Fruit fly (Drosophila melanogaster) whole organism, adult: ENCODE data around the gene Cyp4c3.

Experiments
- CG11617 ChIP-seq: fragments of 200-800 bp; sonication (Bioruptor generic); optimal IDR thresholded peaks from 2 replicates; lab custom pipeline; 2017; ENCODE audit warnings: mild to moderate bottlenecking, missing biosample characterization, missing genetic modification reagents, missing genetic modification characterization
- CG12768 ChIP-seq: fragments of 200-800 bp; sonication (Bioruptor generic); optimal IDR thresholded peaks from 2 replicates; lab custom pipeline; 2017; ENCODE audit warnings: missing biosample characterization, missing genetic modification characterization, mild to moderate bottlenecking, moderate library complexity, missing genetic modification reagents
- CG14711 ChIP-seq: fragments of 200-800 bp; sonication (Bioruptor generic); optimal IDR thresholded peaks from 2 replicates; lab custom pipeline; 2018; ENCODE audit warnings: missing biosample characterization, mild to moderate bottlenecking, missing genetic modification characterization, moderate library complexity
- CG1620 ChIP-seq: fragments of 200-800 bp; sonication (Bioruptor generic); optimal IDR thresholded peaks from 2 replicates; lab custom pipeline; 2016; ENCODE audit warnings: missing biosample characterization, missing genetic modification characterization
- CG33017 ChIP-seq: fragments of 200-800 bp; sonication (Bioruptor generic); optimal IDR thresholded peaks from 2 replicates; lab custom pipeline; 2018; ENCODE audit warnings: missing biosample characterization, mild to moderate bottlenecking, missing genetic modification characterization, moderate library complexity
- CG5204 ChIP-seq: fragments of 200-800 bp; sonication (Bioruptor generic); optimal IDR thresholded peaks from 2 replicates; lab custom pipeline; 2016; ENCODE audit warnings: missing biosample characterization, missing genetic modification characterization
- CG7045 ChIP-seq: fragments of 200-800 bp; sonication (Bioruptor generic); optimal IDR thresholded peaks from 2 replicates; lab custom pipeline; 2017; ENCODE audit warnings: missing biosample characterization, mild to moderate bottlenecking, missing genetic modification characterization
- CG7101 ChIP-seq: fragments of 200-800 bp; sonication (Bioruptor generic); optimal IDR thresholded peaks from 2 replicates; lab custom pipeline; 2018; ENCODE audit warnings: missing biosample characterization, mild to moderate bottlenecking, missing genetic modification characterization, moderate library complexity
- Clk ChIP-seq: fragments of 200-800 bp; sonication (Bioruptor generic); optimal IDR thresholded peaks from 2 replicates; lab custom pipeline; 2017; ENCODE audit warnings: missing biosample characterization, missing genetic modification characterization
- Crg-1 ChIP-seq: fragments of 200-800 bp; sonication (Bioruptor generic); optimal IDR thresholded peaks from 2 replicates; lab custom pipeline; 2016; ENCODE audit warnings: missing biosample characterization, missing genetic modification characterization
- Hr96 ChIP-seq: fragments of 200-800 bp; sonication (Bioruptor generic); optimal IDR thresholded peaks from 2 replicates; lab custom pipeline; 2016; ENCODE audit warnings: missing biosample characterization, missing genetic modification characterization
- Mnt ChIP-seq: fragments of 200-800 bp; sonication (Bioruptor generic); optimal IDR thresholded peaks from 2 replicates; lab custom pipeline; 2016; ENCODE audit warnings: missing biosample characterization, mild to moderate bottlenecking, missing genetic modification characterization
- bab1 ChIP-seq: fragments of 200-800 bp; sonication (Bioruptor generic); optimal IDR thresholded peaks from 3 replicates; lab custom pipeline; 2019; ENCODE audit warnings: missing biosample characterization, mild to moderate bottlenecking, missing genetic modification characterization, moderate library complexity
- cic ChIP-seq: fragments of 200-800 bp; sonication (Bioruptor generic); optimal IDR thresholded peaks from 2 replicates; lab custom pipeline; 2017; ENCODE audit warnings: missing biosample characterization, mild to moderate bottlenecking, missing genetic modification characterization, moderate library complexity
- cnc ChIP-seq, 2 experiments: fragments of >200 bp; optimal IDR thresholded peaks; 2 replicates each; lab custom pipeline; 2017
- kay ChIP-seq: fragments of 200-800 bp; sonication (Bioruptor generic); peaks from one replicate; lab custom pipeline; 2016; ENCODE audit warnings: missing biosample characterization, missing genetic modification characterization, borderline replicate concordance
- ovo ChIP-seq: fragments of 200-800 bp; sonication (Bioruptor generic); optimal IDR thresholded peaks from 2 replicates; lab custom pipeline; 2016; ENCODE audit warnings: missing biosample characterization, missing genetic modification characterization
- pad ChIP-seq: fragments of 200-800 bp; sonication (Bioruptor generic); optimal IDR thresholded peaks from 3 replicates; lab custom pipeline; 2017; ENCODE audit warnings: missing biosample characterization, missing genetic modification characterization, mild to moderate bottlenecking, moderate library complexity, missing genetic modification reagents
- tj ChIP-seq: fragments of 200-800 bp; sonication (Bioruptor generic); optimal IDR thresholded peaks from 3 replicates; lab custom pipeline; 2017; ENCODE audit warnings: missing biosample characterization, mild to moderate bottlenecking, missing genetic modification characterization, moderate library complexity
- toe ChIP-seq: fragments of 200-800 bp; sonication (Bioruptor generic); optimal IDR thresholded peaks from 2 replicates; lab custom pipeline; 2016; ENCODE audit warnings: missing biosample characterization, missing genetic modification characterization

Cyp4c3 gene

DNA sequence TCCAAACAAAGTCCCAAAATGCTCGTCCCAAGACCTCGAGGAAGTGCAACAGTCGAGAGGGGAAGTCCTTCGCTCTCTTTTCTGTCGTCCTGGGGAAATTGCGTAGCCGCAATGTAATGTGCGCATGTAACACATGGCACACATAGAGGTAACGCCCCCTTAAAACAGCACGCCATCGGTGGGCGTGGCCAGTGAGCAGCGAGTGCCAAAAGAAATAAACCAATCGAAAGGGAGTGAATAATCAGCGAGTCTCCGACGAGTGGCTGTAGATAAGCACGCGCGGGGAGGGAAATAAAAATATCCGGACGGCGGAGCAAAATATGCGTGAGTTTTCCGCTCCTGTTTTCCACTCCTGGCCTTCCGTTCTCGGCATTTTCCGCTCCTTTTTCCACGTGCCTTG is 15.2 kb downstream of the Cyp4c3 start:
- TF ChIP-seq CG1620 (GFP tag; lab: Kevin White, UChicago) (no peak), pad (GFP tag; lab: Kevin White, UChicago) (peak; percentile 70), cic (GFP tag; lab: Kevin White, UChicago) (no peak)

DNA sequence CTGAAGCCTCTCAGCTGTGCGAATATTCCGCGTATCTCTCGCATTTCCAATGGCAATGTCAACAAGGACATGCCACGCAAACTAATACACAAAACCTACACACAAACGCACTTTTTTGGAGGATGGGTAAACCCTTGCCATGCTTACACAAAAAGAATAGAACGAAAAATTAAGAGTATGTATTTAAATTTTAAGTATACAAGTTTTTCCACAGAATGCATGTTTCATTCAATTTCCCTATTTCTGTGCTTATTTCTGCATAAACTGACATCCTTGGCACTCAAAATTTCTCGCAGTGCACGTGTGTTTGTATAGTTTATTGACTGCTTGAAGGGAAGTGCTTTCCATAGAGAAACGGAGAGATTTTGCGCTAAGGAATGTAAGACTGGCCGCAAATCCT is 16.0 kb downstream of the Cyp4c3 start:
- TF ChIP-seq Crg-1 (GFP tag; lab: Kevin White, UChicago) (no peak), kay (GFP tag; lab: Kevin White, UChicago) (no peak), cnc (optimal IDR thresholded peaks at IDR 0.05; lab: Kevin White, UChicago) (no peak)

DNA sequence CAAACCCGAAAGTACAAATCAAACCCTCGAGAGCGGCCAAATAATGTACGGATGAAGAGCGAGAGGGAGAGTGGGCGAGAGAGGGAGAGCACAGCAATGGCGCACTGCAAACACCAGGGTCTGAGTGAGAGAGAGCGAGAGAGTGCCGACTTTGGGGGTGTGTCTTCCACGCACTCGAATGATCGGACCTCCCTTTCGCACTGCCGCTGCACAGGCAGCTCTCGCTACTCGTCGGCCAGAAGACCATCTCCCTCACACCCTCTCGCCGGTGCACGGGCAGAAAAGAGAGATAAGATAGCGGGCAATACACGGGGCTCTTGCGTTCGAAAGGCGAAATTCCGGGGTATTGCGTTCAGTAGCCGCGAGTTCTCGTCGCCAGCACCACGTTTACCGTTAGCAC is 18.6 kb downstream of the Cyp4c3 start, which contains the start of gene Ptx1:
Gene Ptx1, plus strand, starts transcription at position 353 of the 400 bp plus-strand sequence.
- TF ChIP-seq CG1620 (GFP tag; lab: Kevin White, UChicago) (no peak), toe (GFP tag; lab: Kevin White, UChicago) (peak; percentile 1), Mnt (GFP tag; lab: Kevin White, UChicago) (peak; percentile 29), pad (GFP tag; lab: Kevin White, UChicago) (peak; percentile 65)

DNA sequence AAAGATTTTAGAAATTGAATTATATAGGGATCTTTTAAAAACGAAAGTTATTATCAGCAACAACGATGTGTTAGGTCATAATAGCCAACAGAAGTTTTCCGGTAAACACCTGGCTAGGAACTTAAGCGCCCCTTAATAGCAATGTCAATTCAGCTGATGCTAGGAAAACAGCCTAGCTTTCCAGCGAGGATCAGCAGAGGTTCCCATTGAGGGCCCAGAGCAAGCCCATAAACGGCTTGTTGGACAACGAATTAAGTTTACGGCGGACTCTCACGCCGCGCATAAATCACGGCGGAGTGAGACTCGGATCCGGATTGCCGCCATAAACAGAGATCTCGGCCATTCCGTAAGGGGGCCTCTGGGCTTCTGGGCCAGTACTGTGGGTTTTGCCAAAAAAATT is 19.9 kb downstream of the Cyp4c3 start:
- TF ChIP-seq CG5204 (no peak), bab1 (GFP tag; lab: Kevin White, UChicago) (no peak), cic (GFP tag; lab: Kevin White, UChicago) (peak; percentile 54), Mnt (GFP tag; lab: Kevin White, UChicago) (no peak), CG11617 (peak; percentile 39), Clk (no peak), CG33017 (tag; lab: Kevin White, UChicago) (peak; percentile 29), Crg-1 (GFP tag; lab: Kevin White, UChicago) (no peak), CG7045 (GFP tag; lab: Kevin White, UChicago) (peak; percentile 62), tj (no peak), CG7101 (tag; lab: Kevin White, UChicago) (peak; percentile 38), CG12768 (GFP tag; lab: Kevin White, UChicago) (peak; percentile 37), ovo (no peak), cnc (optimal IDR thresholded peaks at IDR 0.05; lab: Kevin White, UChicago) (no peak)

DNA sequence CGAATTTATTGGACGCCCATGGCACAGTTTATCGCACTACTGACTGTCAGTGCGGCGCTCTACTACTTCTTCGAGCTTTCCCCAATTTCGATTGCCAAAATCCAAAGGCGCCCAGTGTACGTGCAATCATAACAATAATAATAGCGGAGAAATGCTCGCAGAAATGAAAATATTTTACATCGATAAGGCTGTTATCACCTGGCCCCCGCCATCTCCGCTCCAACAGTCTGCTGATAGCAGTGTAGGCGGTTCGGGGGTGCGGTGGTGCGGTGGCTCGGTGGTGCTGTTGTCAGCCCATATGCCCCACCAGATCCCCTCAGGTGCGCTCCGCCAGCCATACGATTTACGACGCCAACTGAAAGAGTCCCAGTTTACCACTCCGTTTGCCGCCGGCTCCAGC is 21.4 kb downstream of the Cyp4c3 start:
- TF ChIP-seq Crg-1 (GFP tag; lab: Kevin White, UChicago) (no peak), Hr96 (GFP tag; lab: Kevin White, UChicago) (peak; percentile 5), Mnt (GFP tag; lab: Kevin White, UChicago) (no peak), CG11617 (peak; percentile 28), ovo (no peak), cic (GFP tag; lab: Kevin White, UChicago) (no peak), CG14711 (no peak), pad (GFP tag; lab: Kevin White, UChicago) (peak; percentile 14), tj (peak; percentile 13), bab1 (GFP tag; lab: Kevin White, UChicago) (no peak), Clk (peak; percentile 28), CG5204 (no peak), kay (GFP tag; lab: Kevin White, UChicago) (no peak)

DNA sequence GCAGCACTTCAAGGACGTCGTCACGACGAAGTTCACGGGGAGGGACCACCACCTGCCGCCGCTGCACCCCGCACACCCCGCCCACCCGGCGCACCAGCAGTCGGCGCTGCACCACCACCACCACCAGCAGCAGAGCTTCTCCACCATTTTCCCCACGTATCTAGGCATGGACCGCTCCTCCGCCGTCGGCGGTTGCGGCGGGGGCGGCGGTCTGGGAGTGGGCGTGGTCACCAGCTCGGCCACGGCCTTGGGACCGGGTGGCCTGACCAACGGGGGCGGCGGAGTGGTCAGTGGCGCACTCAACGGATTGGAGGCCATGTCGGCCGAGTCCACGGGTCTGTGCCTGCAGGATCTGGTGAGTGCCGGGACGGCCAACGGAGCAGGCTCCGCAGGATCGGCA is 22.2 kb downstream of the Cyp4c3 start:
- TF ChIP-seq Clk, result no peak

DNA sequence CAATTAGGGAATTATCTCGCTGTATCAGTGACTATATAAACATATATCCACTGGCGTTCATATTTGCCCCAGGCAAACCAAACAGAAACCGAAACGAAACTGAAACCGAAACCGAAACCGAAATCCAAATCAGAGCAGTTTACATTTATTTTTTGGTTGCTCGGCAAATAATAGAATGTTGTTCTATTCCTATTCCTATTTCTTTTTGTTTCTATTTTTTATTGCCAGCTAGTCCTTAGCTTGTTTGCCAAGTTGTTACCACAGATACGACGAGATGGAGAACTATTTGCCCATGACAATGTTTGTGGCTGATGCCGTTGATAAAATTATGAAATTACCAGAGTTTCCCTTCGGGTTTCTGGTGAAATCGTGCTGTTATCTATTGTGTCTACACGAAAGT is 25.0 kb downstream of the Cyp4c3 start:
- no peak for TF ChIP-seq CG12768 (GFP tag; lab: Kevin White, UChicago)
- no peak for TF ChIP-seq bab1 (GFP tag; lab: Kevin White, UChicago)
- TF ChIP-seq CG14711, result no peak
- no peak for TF ChIP-seq Hr96 (GFP tag; lab: Kevin White, UChicago)
- no peak for TF ChIP-seq CG33017 (tag; lab: Kevin White, UChicago)
- no peak for TF ChIP-seq CG7045 (GFP tag; lab: Kevin White, UChicago)
- TF ChIP-seq ovo, result no peak
- no peak for TF ChIP-seq CG7101 (tag; lab: Kevin White, UChicago)
- TF ChIP-seq cnc (optimal IDR thresholded peaks at IDR 0.05; lab: Kevin White, UChicago), result no peak
- TF ChIP-seq cic (GFP tag; lab: Kevin White, UChicago), result no peak
- TF ChIP-seq toe (GFP tag; lab: Kevin White, UChicago), result no peak
- no peak for TF ChIP-seq tj
- TF ChIP-seq Clk, result no peak
- TF ChIP-seq CG5204, result no peak
- TF ChIP-seq pad (GFP tag; lab: Kevin White, UChicago), result no peak

DNA sequence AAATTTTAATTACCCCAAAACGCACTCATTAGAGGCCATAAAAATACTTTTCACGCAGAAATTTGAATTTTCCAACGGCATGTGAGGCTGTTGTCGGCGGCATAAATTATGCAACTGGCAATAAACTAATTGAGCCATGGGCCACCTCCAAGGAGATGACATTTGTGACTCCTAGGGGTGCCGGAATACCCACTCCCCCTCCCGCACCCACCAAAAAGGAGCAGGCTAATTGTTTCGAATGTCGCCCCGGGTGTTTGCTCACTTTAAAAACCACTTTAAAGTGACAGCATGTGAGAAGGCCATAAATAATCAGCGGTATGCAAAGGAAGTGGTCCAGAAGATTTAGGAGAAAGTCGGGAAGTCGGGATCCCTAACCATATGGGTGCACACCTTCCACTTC is 28.6 kb downstream of the Cyp4c3 start:
- TF ChIP-seq cic (GFP tag; lab: Kevin White, UChicago) (no peak), cnc (optimal IDR thresholded peaks at IDR 0.05; lab: Kevin White, UChicago) (no peak), toe (GFP tag; lab: Kevin White, UChicago) (no peak)
